Fruit fly (Drosophila melanogaster): ENCODE measurements around the gene eff.

eff gene

dm6 chr3R:14720885-14721284 lies 20.2 kb downstream of the eff start (continued):
- TF ChIP-seq D19A (tag; optimal IDR thresholded peaks at IDR 0.05) (peak; percentile 40), HLH54F (GFP tag; optimal IDR thresholded peaks at IDR 0.05) (no peak), tna (GFP tag; IDR thresholded peaks at IDR 0.05; ENCODE audit: partially characterized antibody) (no peak), CG2678 (tag; optimal IDR thresholded peaks at IDR 0.05) (peak; percentile 33), C15 (GFP tag; IDR thresholded peaks at IDR 0.05) (no peak), CG11085 (GFP tag; IDR thresholded peaks at IDR 0.05) (no peak), sens-2 (GFP tag; IDR thresholded peaks at IDR 0.05) (no peak), CG3281 (GFP tag; optimal IDR thresholded peaks at IDR 0.05) (peak; percentile 5), Blimp-1 (GFP tag; optimal IDR thresholded peaks at IDR 0.05) (no peak), CG10209 (GFP tag; optimal IDR thresholded peaks at IDR 0.05) (no peak), Eip74EF (GFP tag; optimal IDR thresholded peaks at IDR 0.05) (no peak), fru (optimal IDR thresholded peaks at IDR 0.05) (no peak), CHES-1-like (GFP tag; optimal IDR thresholded peaks at IDR 0.05) (no peak), CG18262 (tag; optimal IDR thresholded peaks at IDR 0.05) (peak; percentile 4), zfh2 (GFP tag; optimal IDR thresholded peaks at IDR 0.05) (peak; percentile 17), CG13296 (GFP tag; optimal IDR thresholded peaks at IDR 0.05) (no peak), CG8944 (GFP tag; optimal IDR thresholded peaks at IDR 0.05) (no peak)

dm6 chr3R:14720130-14720529 lies 21.0 kb downstream of the eff start:
- TF ChIP-seq phol (tag; optimal IDR thresholded peaks at IDR 0.05) (peak; percentile 28), CG30403 (GFP tag; optimal IDR thresholded peaks at IDR 0.05) (peak; percentile 18), Poxn (GFP tag; IDR thresholded peaks at IDR 0.05) (no peak), CG15269 (tag; optimal IDR thresholded peaks at IDR 0.05) (peak; percentile 8), gem (tag; optimal IDR thresholded peaks at IDR 0.05) (peak; percentile 19), CG11398 (GFP tag; optimal IDR thresholded peaks at IDR 0.05) (no peak), CG14014 (GFP tag; IDR thresholded peaks at IDR 0.05) (0 out of 2 replicates have a peak, but pooled peaks have one; percentile 32), CG12942 (GFP tag; optimal IDR thresholded peaks at IDR 0.05) (no peak), tx (GFP tag; optimal IDR thresholded peaks at IDR 0.05) (no peak), CG7271 (tag; optimal IDR thresholded peaks at IDR 0.05) (no peak), CG42726 (GFP tag; IDR thresholded peaks at IDR 0.05; ENCODE audit: partially characterized antibody) (no peak), CG4820 (GFP tag; optimal IDR thresholded peaks at IDR 0.05) (no peak), h (optimal IDR thresholded peaks at IDR 0.05) (no peak), CG12391 (tag; optimal IDR thresholded peaks at IDR 0.05) (peak; percentile 19), Med (GFP tag) (peak; percentile 86), pfk (GFP tag; optimal IDR thresholded peaks at IDR 0.05) (no peak), Myb (GFP tag; optimal IDR thresholded peaks at IDR 0.05) (no peak), bbx (GFP tag; IDR thresholded peaks at IDR 0.05; ENCODE audit: partially characterized antibody) (no peak), CG1602 (GFP tag; optimal IDR thresholded peaks at IDR 0.05) (no peak), slbo (GFP tag; IDR thresholded peaks at IDR 0.05) (peak; percentile 54), CG43689 (GFP tag; IDR thresholded peaks at IDR 0.05) (no peak), shn (GFP tag; optimal IDR thresholded peaks at IDR 0.05) (no peak), CG13624 (GFP tag; optimal IDR thresholded peaks at IDR 0.05) (no peak), CG12104 (GFP tag; optimal IDR thresholded peaks at IDR 0.05) (no peak), sqz (GFP tag; optimal IDR thresholded peaks at IDR 0.05) (no peak), CG17328 (GFP tag; IDR thresholded peaks at IDR 0.05) (no peak), CG11504 (tag; optimal IDR thresholded peaks at IDR 0.05) (peak; percentile 2), CG17612 (GFP tag; IDR thresholded peaks at IDR 0.05) (no peak), peb (GFP tag; IDR thresholded peaks at IDR 0.05) (no peak), CG14710 (tag; optimal IDR thresholded peaks at IDR 0.05) (no peak), cg (GFP tag; optimal IDR thresholded peaks at IDR 0.05) (no peak), esg (GFP tag; conservative IDR thresholded peaks at IDR 0.05) (no peak), slou (GFP tag; optimal IDR thresholded peaks at IDR 0.05) (no peak), HmgZ (tag; optimal IDR thresholded peaks at IDR 0.05) (no peak), emc (GFP tag; optimal IDR thresholded peaks at IDR 0.05) (no peak), bowl (GFP tag; IDR thresholded peaks at IDR 0.05) (no peak)

Data from whole organism, embryonic.